Fruit fly (Drosophila melanogaster) whole organism, wandering third instar larva: ENCODE measurements around the gene Pex23.

Source experiments
- dl ChIP-seq, 2 experiments: fragments of 175-275, 200-275 bp in 1 of 2; fragments of 200-275 bp in 1 of 2; sonication (Bioruptor generic); optimal IDR thresholded peaks; lab custom pipeline; 2018; ENCODE audit warnings: mild to moderate bottlenecking in 2 of 2, missing biosample characterization in 2 of 2, missing genetic modification characterization in 2 of 2, moderate library complexity in 2 of 2; ENCODE audit not compliant: partially characterized antibody in 2 of 2, insufficient read depth in 1 of 2
- lola ChIP-seq: fragments of >200 bp; optimal IDR thresholded peaks from 2 replicates; lab custom pipeline; 2017; ENCODE audit warnings: missing biosample characterization, missing genetic modification characterization
- pan ChIP-seq: fragments of >200 bp; optimal IDR thresholded peaks from 2 replicates; lab custom pipeline; 2017

dm6 chr3L:20276615-20277014 lies 25.3 kb downstream of the Pex23 start:
- TF ChIP-seq pan (lab: Kevin White, UChicago), result no peak
- no peak for TF ChIP-seq dl (GFP tag; optimal IDR thresholded peaks at IDR 0.05; lab: Kevin White, UChicago; ENCODE audit: insufficient read depth in 1 of 2, partially characterized antibody in 2 of 2)
- TF ChIP-seq lola (GFP tag; lab: Kevin White, UChicago), result no peak
